Worm (Caenorhabditis elegans) whole organism, L4 larva: ENCODE measurements around the gene F59B10.3.

ENCODE experiments used
- F10B5.3 ChIP-seq: sonication (generic microtip); optimal IDR thresholded peaks from 2 replicates; lab custom pipeline; 2016; ENCODE audit warnings: mild to moderate bottlenecking, missing genetic modification characterization, missing compliant biosample characterization
- F49E8.2 ChIP-seq: sonication (generic microtip); optimal IDR thresholded peaks from 2 replicates; lab custom pipeline; 2016; ENCODE audit warnings: missing compliant biosample characterization, mild to moderate bottlenecking, missing genetic modification characterization, borderline replicate concordance
- T20F7.1 ChIP-seq: fragments of 200-800 bp; sonication (Bioruptor generic); optimal IDR thresholded peaks from 2 replicates; lab custom pipeline; 2018; ENCODE audit warnings: mild to moderate bottlenecking, missing genetic modification characterization, missing compliant biosample characterization
- T26A8.4 ChIP-seq: fragments of 200-800 bp; sonication (Bioruptor generic); IDR thresholded peaks from 2 replicates; pipeline ENCODE4 v1.3.6; 2022; ENCODE audit warnings: missing genetic modification characterization, missing compliant biosample characterization
- Y48G9A.11 ChIP-seq: fragments of 200-800 bp; sonication (Bioruptor generic); IDR thresholded peaks from 2 replicates; pipeline ENCODE4 v1.3.6; 2022; ENCODE audit warnings: missing genetic modification reagents, missing genetic modification characterization, missing compliant biosample characterization
- Y75B8A.6 ChIP-seq: fragments of 200-800 bp; sonication (Bioruptor generic); IDR thresholded peaks from 2 replicates; pipeline ENCODE4 v1.3.6; 2022; ENCODE audit warnings: missing genetic modification reagents, missing genetic modification characterization, missing compliant biosample characterization
- aha-1 ChIP-seq: fragments of 150-350 bp; peaks from one replicate; lab custom pipeline; 2014; ENCODE audit warnings: missing biosample characterization, missing genetic modification characterization
- ama-1 ChIP-seq: fragments of 150-350 bp; optimal IDR thresholded peaks from 2 replicates; lab custom pipeline; 2014; ENCODE audit warnings: inconsistent platforms, mixed read lengths
- ceh-20 ChIP-seq: fragments of 200-800 bp; sonication (Bioruptor generic); IDR thresholded peaks from 2 replicates; pipeline ENCODE4 v1.3.6; 2022; ENCODE audit warnings: missing genetic modification reagents, missing genetic modification characterization, missing compliant biosample characterization
- ceh-44 ChIP-seq: fragments of 200-800 bp; sonication (Bioruptor generic); IDR thresholded peaks from 2 replicates; pipeline ENCODE4 v1.3.6; 2022; ENCODE audit warnings: missing genetic modification reagents, missing genetic modification characterization, missing compliant biosample characterization
- dmd-8 ChIP-seq: fragments of 200-800 bp; sonication (Bioruptor generic); IDR thresholded peaks from 2 replicates; pipeline ENCODE4 v1.3.6; 2022; ENCODE audit warnings: missing genetic modification characterization, missing compliant biosample characterization
- dmd-9 ChIP-seq: fragments of 200-800 bp; sonication (Bioruptor generic); IDR thresholded peaks from 2 replicates; pipeline ENCODE4 v1.3.6; 2022; ENCODE audit warnings: missing genetic modification reagents, missing genetic modification characterization, missing compliant biosample characterization
- duxl-1 ChIP-seq: sonication (generic microtip); optimal IDR thresholded peaks from 2 replicates; lab custom pipeline; 2016; ENCODE audit warnings: mild to moderate bottlenecking, missing genetic modification characterization, moderate library complexity, missing compliant biosample characterization; ENCODE audit not compliant: poor library complexity
- egl-43 ChIP-seq: fragments of 200-800 bp; sonication (Bioruptor generic); IDR thresholded peaks from 2 replicates; pipeline ENCODE4 v1.3.6; 2022; ENCODE audit warnings: missing genetic modification reagents, missing genetic modification characterization, missing compliant biosample characterization
- gei-8 ChIP-seq: fragments of 200-800 bp; sonication (Bioruptor generic); optimal IDR thresholded peaks from 2 replicates; lab custom pipeline; 2018; ENCODE audit warnings: mild to moderate bottlenecking, missing genetic modification characterization, missing compliant biosample characterization
- hlh-11 ChIP-seq: fragments of 200-800 bp; sonication (Bioruptor generic); optimal IDR thresholded peaks from 2 replicates; lab custom pipeline; 2018; ENCODE audit warnings: mild to moderate bottlenecking, missing genetic modification characterization, missing compliant biosample characterization
- hlh-30 ChIP-seq: sonication (generic microtip); optimal IDR thresholded peaks from 2 replicates; lab custom pipeline; 2017; ENCODE audit warnings: antibody characterized with exemption, mild to moderate bottlenecking, missing genetic modification characterization, missing compliant biosample characterization; ENCODE audit not compliant: insufficient read depth
- lim-7 ChIP-seq: fragments of 200-800 bp; sonication (Bioruptor generic); IDR thresholded peaks from 2 replicates; pipeline ENCODE4 v1.3.6; 2022; ENCODE audit warnings: missing genetic modification characterization, missing compliant biosample characterization
- lin-1 ChIP-seq: fragments of 200-800 bp; sonication (Bioruptor generic); IDR thresholded peaks from 2 replicates; pipeline ENCODE4 v1.3.6; 2022; ENCODE audit warnings: missing genetic modification reagents, missing genetic modification characterization, missing compliant biosample characterization
- lin-15B ChIP-seq: fragments of 150-350 bp; sonication (generic microtip); optimal IDR thresholded peaks from 3 replicates; lab custom pipeline; 2014; ENCODE audit warnings: missing biosample characterization, missing genetic modification characterization
- lin-38 ChIP-seq: fragments of 200-800 bp; sonication (Bioruptor generic); IDR thresholded peaks from 2 replicates; pipeline ENCODE4 v1.3.6; 2022; ENCODE audit warnings: missing genetic modification reagents, missing genetic modification characterization, missing compliant biosample characterization
- lin-39 ChIP-seq: fragments of 150-350 bp; optimal IDR thresholded peaks from 2 replicates; lab custom pipeline; 2014; ENCODE audit warnings: missing biosample characterization, missing genetic modification reagents, missing genetic modification characterization
- lsy-2 ChIP-seq, 2 experiments: fragments of 150-350 bp in 1 of 2; sonication (generic microtip) in 1 of 2; optimal IDR thresholded peaks; 2 replicates each; lab custom pipeline; 2014 to 2017; ENCODE audit warnings: missing biosample characterization in 2 of 2, missing genetic modification characterization in 2 of 2
- madf-5 ChIP-seq, 2 experiments: fragments of 200-800 bp; sonication (Bioruptor generic); IDR thresholded peaks; 2 replicates each; pipeline ENCODE4 v1.3.6; 2022; ENCODE audit warnings: missing compliant biosample characterization in 2 of 2, missing genetic modification characterization in 2 of 2
- mdt-29 ChIP-seq: fragments of 200-800 bp; sonication (Bioruptor generic); IDR thresholded peaks from 2 replicates; pipeline ENCODE4 v1.3.6; 2022; ENCODE audit warnings: missing genetic modification reagents, missing genetic modification characterization, missing compliant biosample characterization
- mes-2 ChIP-seq: sonication (generic microtip); optimal IDR thresholded peaks from 2 replicates; lab custom pipeline; 2016; ENCODE audit warnings: missing genotype, mild to moderate bottlenecking, missing genetic modification characterization, missing compliant biosample characterization; ENCODE audit not compliant: poor library complexity, severe bottlenecking
- mxl-3 ChIP-seq: fragments of 200-800 bp; sonication (Bioruptor generic); optimal IDR thresholded peaks from 2 replicates; lab custom pipeline; 2018; ENCODE audit warnings: mild to moderate bottlenecking, missing genetic modification characterization, missing compliant biosample characterization
- nhr-11 ChIP-seq: fragments of 150-350 bp; optimal IDR thresholded peaks from 2 replicates; lab custom pipeline; 2014; ENCODE audit warnings: missing biosample characterization, missing genetic modification characterization
- nhr-111 ChIP-seq: fragments of 200-800 bp; sonication (Bioruptor generic); optimal IDR thresholded peaks from 2 replicates; lab custom pipeline; 2018; ENCODE audit warnings: mild to moderate bottlenecking, missing genetic modification characterization, missing compliant biosample characterization
- php-3 ChIP-seq: fragments of 200-800 bp; sonication (Bioruptor generic); IDR thresholded peaks from 2 replicates; pipeline ENCODE4 v1.3.6; 2022; ENCODE audit warnings: missing genetic modification reagents, missing genetic modification characterization, missing compliant biosample characterization
- rbr-2 ChIP-seq: sonication (generic microtip); optimal IDR thresholded peaks from 2 replicates; lab custom pipeline; 2016; ENCODE audit warnings: missing genotype, missing genetic modification characterization, missing compliant biosample characterization
- skn-1 ChIP-seq: fragments of 150-350 bp; optimal IDR thresholded peaks from 2 replicates; lab custom pipeline; 2014; ENCODE audit warnings: missing biosample characterization, missing genetic modification characterization
- snpc-1.2 ChIP-seq: fragments of 200-800 bp; sonication (Bioruptor generic); IDR thresholded peaks from 2 replicates; pipeline ENCODE4 v1.3.6; 2022; ENCODE audit warnings: missing genetic modification reagents, missing genetic modification characterization, missing compliant biosample characterization
- tra-1 ChIP-seq: fragments of 200-800 bp; sonication (Bioruptor generic); IDR thresholded peaks from 2 replicates; pipeline ENCODE4 v1.3.6; 2022; ENCODE audit warnings: missing genetic modification reagents, missing genetic modification characterization, missing compliant biosample characterization
- unc-39 ChIP-seq: sonication (generic microtip); optimal IDR thresholded peaks from 2 replicates; lab custom pipeline; 2017; ENCODE audit warnings: missing biosample characterization, missing genetic modification characterization
- unc-62 ChIP-seq, 3 experiments: fragments of 150-350 bp in 1 of 3; sonication (generic microtip); optimal IDR thresholded peaks in 2 of 3; peaks in 1 of 3; 1 replicate in 1 of 3; 2 replicates in 2 of 3; lab custom pipeline; 2014 to 2017; ENCODE audit warnings: missing biosample characterization in 3 of 3, missing genetic modification characterization in 3 of 3, missing genetic modification reagents in 3 of 3, missing genotype in 1 of 3
- zfp-3 ChIP-seq: fragments of 200-800 bp; sonication (Bioruptor generic); conservative IDR thresholded peaks from 2 replicates; pipeline ENCODE4 v1.3.6; 2022; ENCODE audit warnings: missing genetic modification reagents, missing genetic modification characterization, missing compliant biosample characterization
- zip-2 ChIP-seq: fragments of 150-350 bp; optimal IDR thresholded peaks from 2 replicates; lab custom pipeline; 2014; ENCODE audit warnings: missing biosample characterization, missing genetic modification characterization
- ztf-11 ChIP-seq: fragments of 150-350 bp; optimal IDR thresholded peaks from 2 replicates; lab custom pipeline; 2014; ENCODE audit warnings: missing biosample characterization, missing genetic modification characterization
- ztf-7 ChIP-seq: fragments of 150-350 bp; optimal IDR thresholded peaks from 2 replicates; lab custom pipeline; 2014; ENCODE audit warnings: missing biosample characterization, missing genetic modification characterization

The F59B10.3 gene

DNA sequence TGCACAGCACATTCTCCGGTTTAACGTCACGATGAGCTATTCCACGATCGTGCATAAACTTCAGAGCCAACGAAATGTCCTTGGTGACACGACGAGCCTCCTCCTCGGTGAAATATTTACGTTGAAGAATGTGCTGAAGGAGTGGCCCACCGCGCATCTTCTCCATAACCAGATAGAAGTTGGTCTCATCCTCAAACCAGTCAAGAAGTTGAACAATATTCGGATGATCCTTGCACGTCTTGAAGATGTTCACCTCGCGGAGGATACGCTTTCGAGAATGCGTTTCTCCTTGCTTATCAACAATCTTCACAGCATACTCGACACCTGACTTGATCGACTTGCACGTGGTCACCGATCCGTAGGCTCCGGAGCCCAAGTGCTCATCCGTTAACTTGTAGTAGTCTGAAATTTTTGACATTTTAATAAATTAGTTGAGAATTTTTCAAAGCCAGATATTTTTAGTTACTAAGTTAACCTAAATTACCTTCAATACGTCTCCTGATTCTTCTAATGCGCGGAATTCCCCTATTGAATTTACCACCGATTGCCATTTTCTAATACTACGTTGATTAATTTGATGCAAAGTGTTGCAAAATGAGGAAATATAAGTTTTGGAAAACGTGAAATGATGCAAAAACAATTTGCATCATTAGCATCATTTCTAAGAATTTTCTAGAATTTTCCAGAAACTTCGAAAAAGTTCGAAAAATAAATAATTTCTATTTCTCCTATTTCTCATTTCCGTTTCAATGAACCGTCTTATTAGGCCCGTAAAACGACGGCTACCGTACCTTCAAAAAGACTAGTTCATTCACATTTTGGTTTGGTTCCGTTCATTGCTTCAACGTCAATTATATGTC lies 35.8 kb downstream of the F59B10.3 start:
- TF ChIP-seq dmd-9 (GFP tag; lab: Robert Waterston, UW) (peak; percentile 42; the same call in 1 of the 2 replicates), ceh-44 (GFP tag; lab: Robert Waterston, UW) (no peak), zfp-3 (GFP tag; lab: Robert Waterston, UW) (peak; percentile 8), Y48G9A.11 (GFP tag; lab: Robert Waterston, UW) (peak; percentile 25; the same call in 1 of the 2 replicates), F10B5.3 (no peak), unc-62 (GFP tag; optimal IDR thresholded peaks at IDR 0.05 in 1 of 2; lab: Kevin White, UChicago) (no peak), unc-62 (tag; optimal IDR thresholded peaks at IDR 0.05; lab: Kevin White, UChicago) (no peak), ama-1 (lab: Kevin White, UChicago) (peak; percentile 28), ztf-7 (tag; lab: Kevin White, UChicago) (peak; percentile 4), lim-7 (GFP tag; lab: Robert Waterston, UW) (peak; percentile 21; the same call in 1 of the 2 replicates), T26A8.4 (GFP tag; lab: Robert Waterston, UW) (peak; percentile 54; the same call in 1 of the 2 replicates), mes-2 (tag; lab: Kevin White, UChicago) (peak; percentile 26), F49E8.2 (tag; lab: Kevin White, UChicago) (no peak), T20F7.1 (GFP tag; lab: Kevin White, UChicago) (no peak), tra-1 (GFP tag; lab: Robert Waterston, UW) (peak; percentile 41; the same call in 1 of the 2 replicates), zip-2 (tag; lab: Kevin White, UChicago) (no peak), lsy-2 (tag; optimal IDR thresholded peaks at IDR 0.05; lab: Kevin White, UChicago) (no peak), lin-38 (GFP tag; lab: Robert Waterston, UW) (no peak; the same call in 1 of the 2 replicates), mxl-3 (GFP tag; lab: Kevin White, UChicago) (peak; percentile 3), madf-5 (GFP tag; IDR thresholded peaks at IDR 0.05; lab: Robert Waterston, UW) (0 out of 4 replicates have a peak, but pooled peaks of 1 of the 2 experiments have one; percentile 15), nhr-11 (tag; lab: Kevin White, UChicago) (peak; percentile 46), lin-39 (tag; lab: Kevin White, UChicago) (no peak), ztf-11 (tag; lab: Kevin White, UChicago) (no peak), Y75B8A.6 (GFP tag; lab: Robert Waterston, UW) (peak; percentile 37; the same call in 1 of the 2 replicates), rbr-2 (tag; lab: Kevin White, UChicago) (no peak), aha-1 (peak; percentile 98), snpc-1.2 (GFP tag; lab: Robert Waterston, UW) (peak; percentile 63; the same call in 1 of the 2 replicates), egl-43 (peak; percentile 62; the same call in 1 of the 2 replicates), duxl-1 (tag; lab: Kevin White, UChicago) (no peak), nhr-111 (no peak), mdt-29 (GFP tag; lab: Robert Waterston, UW) (peak; percentile 29; the same call in 1 of the 2 replicates), php-3 (GFP tag; lab: Robert Waterston, UW) (peak; percentile 35; the same call in 1 of the 2 replicates), ceh-20 (GFP tag; lab: Robert Waterston, UW) (no peak; the same call in 1 of the 2 replicates), skn-1 (tag; lab: Kevin White, UChicago) (no peak), dmd-8 (GFP tag; lab: Robert Waterston, UW) (peak; percentile 10; the same call in 1 of the 2 replicates), lin-1 (GFP tag; lab: Robert Waterston, UW) (0 out of 2 replicates have a peak, but pooled peaks have one; percentile 18), unc-39 (tag; lab: Kevin White, UChicago) (no peak), lin-15B (tag; lab: Kevin White, UChicago) (no peak), hlh-11 (tag; lab: Kevin White, UChicago) (no peak), hlh-30 (tag; lab: Kevin White, UChicago) (peak; percentile 37), gei-8 (no peak)
